Worm (Caenorhabditis elegans): ENCODE data around the gene C17E7.4.

DNA sequence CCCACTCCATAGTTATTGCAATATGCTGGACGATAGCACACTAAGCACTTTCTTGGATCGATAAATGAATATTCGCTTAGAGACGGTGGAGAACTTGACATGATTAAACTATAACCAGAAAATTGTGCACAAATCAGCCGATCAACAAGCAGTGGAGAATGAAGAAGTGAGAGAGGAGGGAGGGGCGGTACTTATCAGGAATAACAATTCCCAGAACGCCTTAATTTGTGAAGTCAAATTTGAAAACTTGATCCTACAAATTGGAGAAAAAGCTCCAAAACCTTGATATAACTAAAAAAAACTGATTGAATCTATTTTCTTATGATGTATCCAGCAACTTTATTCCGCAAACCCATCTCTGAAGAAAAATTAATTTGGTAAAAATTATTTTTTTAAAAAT is 14.4 kb upstream of the C17E7.4 start, which contains the start of gene nhr-159:
- TF ChIP-seq T22C8.4 (GFP tag; IDR thresholded peaks at IDR 0.05) (no peak), tab-1 (GFP tag; IDR thresholded peaks at IDR 0.05) (no peak), ref-1 (GFP tag; conservative IDR thresholded peaks at IDR 0.05) (no peak), med-1 (GFP tag; optimal IDR thresholded peaks at IDR 0.05; ENCODE audit: insufficient read depth) (no peak), ztf-23 (GFP tag; IDR thresholded peaks at IDR 0.05) (no peak), ztf-29 (GFP tag; IDR thresholded peaks at IDR 0.05) (no peak), klf-2 (GFP tag; conservative IDR thresholded peaks at IDR 0.05) (no peak)

All from whole organism, midembryonic.